Worm (Caenorhabditis elegans) whole organism, young adult: ENCODE results near the gene gen-1.

Source experiments
- B0336.3 ChIP-seq: fragments of 200-800 bp; sonication (Bioruptor generic); IDR thresholded peaks from 2 replicates; pipeline ENCODE4 v1.3.6; 2022; ENCODE audit warnings: missing genetic modification characterization, missing compliant biosample characterization
- C17E4.6 ChIP-seq: fragments of 200-800 bp; sonication (Bioruptor generic); IDR thresholded peaks from 2 replicates; pipeline ENCODE4 v1.3.6; 2022; ENCODE audit warnings: missing genetic modification reagents, missing genetic modification characterization, missing compliant biosample characterization
- F10E7.11 ChIP-seq: sonication (generic microtip); optimal IDR thresholded peaks from 2 replicates; lab custom pipeline; 2017; ENCODE audit warnings: mild to moderate bottlenecking, missing genetic modification characterization, moderate library complexity, missing compliant biosample characterization
- F23B12.7 ChIP-seq: sonication (generic microtip); optimal IDR thresholded peaks from 2 replicates; lab custom pipeline; 2017; ENCODE audit warnings: missing genetic modification characterization, mild to moderate bottlenecking, missing compliant biosample characterization, antibody characterized with exemption, moderate library complexity; ENCODE audit not compliant: insufficient read depth
- F33H1.4 ChIP-seq: fragments of 200-800 bp; sonication (Bioruptor generic); IDR thresholded peaks from 2 replicates; pipeline ENCODE4 v1.3.6; 2022; ENCODE audit warnings: missing genetic modification reagents, missing genetic modification characterization, missing compliant biosample characterization
- F37B4.10 ChIP-seq: fragments of 200-800 bp; sonication (Bioruptor generic); IDR thresholded peaks from 2 replicates; pipeline ENCODE4 v1.3.6; 2022; ENCODE audit warnings: missing genetic modification characterization, missing compliant biosample characterization
- F39B2.1 ChIP-seq: fragments of 200-800 bp; sonication (Bioruptor generic); IDR thresholded peaks from 2 replicates; pipeline ENCODE4 v1.3.6; 2022; ENCODE audit warnings: missing genetic modification reagents, missing genetic modification characterization, missing compliant biosample characterization
- K11D2.4 ChIP-seq: fragments of 200-800 bp; sonication (Bioruptor generic); IDR thresholded peaks from 2 replicates; pipeline ENCODE4 v1.3.6; 2022; ENCODE audit warnings: missing genetic modification reagents, missing genetic modification characterization, missing compliant biosample characterization
- Y56A3A.18 ChIP-seq: fragments of 200-800 bp; sonication (Bioruptor generic); IDR thresholded peaks from 2 replicates; pipeline ENCODE4 v1.3.6; 2022; ENCODE audit warnings: missing genetic modification reagents, missing genetic modification characterization, missing compliant biosample characterization
- Y79H2A.3 ChIP-seq: fragments of 200-800 bp; sonication (Bioruptor generic); conservative IDR thresholded peaks from 2 replicates; pipeline ENCODE4 v1.3.6; 2022; ENCODE audit warnings: missing genetic modification reagents, missing genetic modification characterization, missing compliant biosample characterization
- Y95B8A.8 ChIP-seq: fragments of 200-800 bp; sonication (Bioruptor generic); IDR thresholded peaks from 2 replicates; pipeline ENCODE4 v1.3.6; 2022; ENCODE audit warnings: missing genetic modification reagents, missing genetic modification characterization, missing compliant biosample characterization
- ZK185.1 ChIP-seq: sonication (generic microtip); optimal IDR thresholded peaks from 2 replicates; lab custom pipeline; 2016; ENCODE audit warnings: mild to moderate bottlenecking, missing genetic modification characterization, missing compliant biosample characterization; ENCODE audit not compliant: poor library complexity, severe bottlenecking
- atf-7 ChIP-seq: sonication (generic microtip); optimal IDR thresholded peaks from 2 replicates; lab custom pipeline; 2017; ENCODE audit warnings: mild to moderate bottlenecking, missing genetic modification characterization, missing compliant biosample characterization
- athp-1 ChIP-seq: sonication (generic microtip); optimal IDR thresholded peaks from 2 replicates; lab custom pipeline; 2017; ENCODE audit warnings: mild to moderate bottlenecking, missing genetic modification characterization, missing compliant biosample characterization
- attf-6 ChIP-seq: fragments of 200-800 bp; sonication (Bioruptor generic); IDR thresholded peaks from 2 replicates; pipeline ENCODE4 v1.3.6; 2022; ENCODE audit warnings: missing genetic modification reagents, missing genetic modification characterization, missing compliant biosample characterization
- bed-1 ChIP-seq: fragments of 200-800 bp; sonication (Bioruptor generic); IDR thresholded peaks from 2 replicates; pipeline ENCODE4 v1.3.6; 2022; ENCODE audit warnings: missing genetic modification reagents, missing genetic modification characterization, missing compliant biosample characterization
- bed-2 ChIP-seq: fragments of 200-800 bp; sonication (Bioruptor generic); IDR thresholded peaks from 2 replicates; pipeline ENCODE4 v1.3.6; 2022; ENCODE audit warnings: missing genetic modification reagents, missing genetic modification characterization, missing compliant biosample characterization
- cebp-2 ChIP-seq: fragments of 200-800 bp; sonication (Bioruptor generic); IDR thresholded peaks from 2 replicates; pipeline ENCODE4 v1.3.6; 2022; ENCODE audit warnings: missing genetic modification characterization, missing compliant biosample characterization
- ceh-27 ChIP-seq: fragments of 200-800 bp; sonication (Bioruptor generic); optimal IDR thresholded peaks from 2 replicates; lab custom pipeline; 2018; ENCODE audit warnings: mild to moderate bottlenecking, missing genetic modification characterization, moderate library complexity, missing compliant biosample characterization
- ceh-79 ChIP-seq: sonication (generic microtip); optimal IDR thresholded peaks from 2 replicates; lab custom pipeline; 2017; ENCODE audit warnings: mild to moderate bottlenecking, missing genetic modification characterization, missing compliant biosample characterization
- egl-44 ChIP-seq: fragments of 200-800 bp; sonication (Bioruptor generic); IDR thresholded peaks from 2 replicates; pipeline ENCODE4 v1.3.6; 2022; ENCODE audit warnings: missing genetic modification reagents, missing genetic modification characterization, missing compliant biosample characterization
- gei-17 ChIP-seq: fragments of 200-800 bp; sonication (Bioruptor generic); optimal IDR thresholded peaks from 2 replicates; lab custom pipeline; 2018; ENCODE audit warnings: mild to moderate bottlenecking, missing genetic modification characterization, missing compliant biosample characterization
- hlh-26 ChIP-seq: fragments of 200-800 bp; sonication (Bioruptor generic); conservative IDR thresholded peaks from 2 replicates; pipeline ENCODE4 v1.3.6; 2022; ENCODE audit warnings: missing genetic modification reagents, missing genetic modification characterization, missing compliant biosample characterization
- hmg-1.2 ChIP-seq: fragments of 200-800 bp; sonication (Bioruptor generic); IDR thresholded peaks from 2 replicates; pipeline ENCODE4 v1.3.6; 2022; ENCODE audit warnings: missing genetic modification reagents, missing genetic modification characterization, missing compliant biosample characterization
- let-526 ChIP-seq: fragments of 200-800 bp; sonication (Bioruptor generic); IDR thresholded peaks from 2 replicates; pipeline ENCODE4 v1.3.6; 2022; ENCODE audit warnings: missing genetic modification reagents, missing genetic modification characterization, missing compliant biosample characterization
- let-607 ChIP-seq, 2 experiments: fragments of 200-800 bp in 1 of 2; sonication (Bioruptor generic) in 1 of 2; sonication (generic microtip) in 1 of 2; optimal IDR thresholded peaks; 2 replicates each; lab custom pipeline; 2016 to 2018; ENCODE audit warnings: mild to moderate bottlenecking in 2 of 2, missing compliant biosample characterization in 2 of 2, missing genetic modification characterization in 2 of 2, moderate library complexity in 2 of 2, missing genotype in 1 of 2
- lin-54 ChIP-seq: fragments of 200-800 bp; sonication (Bioruptor generic); optimal IDR thresholded peaks from 2 replicates; lab custom pipeline; 2018; ENCODE audit warnings: mild to moderate bottlenecking, missing genetic modification characterization, missing compliant biosample characterization
- lir-1 ChIP-seq: fragments of 200-800 bp; sonication (Bioruptor generic); conservative IDR thresholded peaks from 2 replicates; pipeline ENCODE4 v1.3.6; 2022; ENCODE audit warnings: missing genetic modification reagents, missing genetic modification characterization, missing compliant biosample characterization
- lsy-27 ChIP-seq: sonication (generic microtip); optimal IDR thresholded peaks from 2 replicates; lab custom pipeline; 2017; ENCODE audit warnings: missing genetic modification characterization, mild to moderate bottlenecking, missing compliant biosample characterization, antibody characterized with exemption, missing genotype, borderline replicate concordance; ENCODE audit not compliant: insufficient read depth
- madf-3 ChIP-seq: fragments of 200-800 bp; sonication (Bioruptor generic); IDR thresholded peaks from 2 replicates; pipeline ENCODE4 v1.3.6; 2022; ENCODE audit warnings: missing genetic modification reagents, missing genetic modification characterization, missing compliant biosample characterization
- madf-6 ChIP-seq: fragments of 200-800 bp; sonication (Bioruptor generic); IDR thresholded peaks from 2 replicates; pipeline ENCODE4 v1.3.6; 2022; ENCODE audit warnings: missing genetic modification reagents, missing genetic modification characterization, missing compliant biosample characterization
- nfya-2 ChIP-seq: fragments of 200-800 bp; sonication (Bioruptor generic); IDR thresholded peaks from 2 replicates; pipeline ENCODE4 v1.3.6; 2022; ENCODE audit warnings: missing genetic modification reagents, missing genetic modification characterization, missing compliant biosample characterization
- nhr-80 ChIP-seq: sonication (generic microtip); optimal IDR thresholded peaks from 2 replicates; lab custom pipeline; 2016; ENCODE audit warnings: missing genetic modification characterization, missing compliant biosample characterization
- nhr-90 ChIP-seq: sonication (generic microtip); optimal IDR thresholded peaks from 2 replicates; lab custom pipeline; 2016; ENCODE audit warnings: missing genotype, mild to moderate bottlenecking, missing genetic modification characterization, missing compliant biosample characterization
- pha-4 ChIP-seq: fragments of 150-350 bp; sonication (generic microtip); optimal IDR thresholded peaks from 2 replicates; lab custom pipeline; 2014; ENCODE audit warnings: missing biosample characterization, missing genetic modification reagents, missing genetic modification characterization
- rec-8 ChIP-seq, 2 experiments: sonication (generic microtip); optimal IDR thresholded peaks; 2 replicates each; lab custom pipeline; 2016; ENCODE audit warnings: mild to moderate bottlenecking in 2 of 2, missing genetic modification characterization in 2 of 2, missing genetic modification reagents in 2 of 2, missing genotype in 2 of 2, missing biosample characterization in 1 of 2, missing compliant biosample characterization in 1 of 2, moderate library complexity in 1 of 2
- repo-1 ChIP-seq: sonication (generic microtip); optimal IDR thresholded peaks from 2 replicates; lab custom pipeline; 2017; ENCODE audit warnings: mild to moderate bottlenecking, missing genetic modification characterization, missing compliant biosample characterization
- snpc-1.1 ChIP-seq: sonication (generic microtip); optimal IDR thresholded peaks from 2 replicates; lab custom pipeline; 2017; ENCODE audit warnings: missing genetic modification characterization, mild to moderate bottlenecking, missing compliant biosample characterization, antibody characterized with exemption, moderate library complexity, missing genotype, missing genetic modification reagents; ENCODE audit not compliant: insufficient read depth
- somi-1 ChIP-seq: fragments of 200-800 bp; sonication (Bioruptor generic); optimal IDR thresholded peaks from 2 replicates; lab custom pipeline; 2018; ENCODE audit warnings: mild to moderate bottlenecking, missing genetic modification characterization, missing compliant biosample characterization
- tbp1 ChIP-seq: fragments of 200-800 bp; sonication (Bioruptor generic); optimal IDR thresholded peaks from 2 replicates; lab custom pipeline; 2018; ENCODE audit warnings: mild to moderate bottlenecking, missing genetic modification characterization, missing compliant biosample characterization
- unc-130 ChIP-seq: sonication (generic microtip); optimal IDR thresholded peaks from 2 replicates; lab custom pipeline; 2016; ENCODE audit warnings: missing genetic modification reagents, missing genetic modification characterization, missing compliant biosample characterization
- ztf-22 ChIP-seq: fragments of 200-800 bp; sonication (Bioruptor generic); optimal IDR thresholded peaks from 2 replicates; lab custom pipeline; 2018; ENCODE audit warnings: mild to moderate bottlenecking, missing genetic modification characterization, moderate library complexity, missing compliant biosample characterization
- ztf-3 ChIP-seq: fragments of 200-800 bp; sonication (Bioruptor generic); optimal IDR thresholded peaks from 2 replicates; lab custom pipeline; 2018; ENCODE audit warnings: mild to moderate bottlenecking, missing genetic modification characterization, missing compliant biosample characterization
- ztf-6 ChIP-seq: fragments of 200-800 bp; sonication (Bioruptor generic); IDR thresholded peaks from 2 replicates; pipeline ENCODE4 v1.3.6; 2022; ENCODE audit warnings: missing genetic modification reagents, missing genetic modification characterization, missing compliant biosample characterization

gen-1 gene

ce11 chrIII:6280070-6280596 lies 32.2 kb upstream of the gen-1 start, which contains the start of gene hmg-1.2 (continued):
- peak; percentile 12 for TF ChIP-seq ztf-22 (GFP tag; lab: Kevin White, UChicago)
- peak; percentile 47 for TF ChIP-seq somi-1 (GFP tag; lab: Kevin White, UChicago)
- peak; percentile 67 for TF ChIP-seq gei-17 (GFP tag; lab: Kevin White, UChicago)
- TF ChIP-seq madf-6 (GFP tag; lab: Robert Waterston, UW), result peak; percentile 38; the same call in 1 of the 2 replicates
- peak; percentile 85 for TF ChIP-seq B0336.3 (GFP tag; lab: Robert Waterston, UW)
- TF ChIP-seq hlh-26 (GFP tag; lab: Robert Waterston, UW), result no peak
- peak; percentile 74 for TF ChIP-seq nhr-80 (tag; lab: Kevin White, UChicago)
- TF ChIP-seq repo-1 (tag; lab: Kevin White, UChicago), result peak; percentile 73
- TF ChIP-seq bed-1 (GFP tag; lab: Robert Waterston, UW), result no peak
- TF ChIP-seq Y56A3A.18 (GFP tag; lab: Robert Waterston, UW), result no peak
- TF ChIP-seq ZK185.1 (tag; lab: Kevin White, UChicago), result peak; percentile 76
- TF ChIP-seq pha-4, result peak; percentile 25

ce11 chrIII:6279453-6279852 lies 31.5 kb upstream of the gen-1 start:
- no peak for TF ChIP-seq ceh-79 (tag; lab: Kevin White, UChicago)
- no peak for TF ChIP-seq K11D2.4 (GFP tag; lab: Robert Waterston, UW)
- no peak for TF ChIP-seq F23B12.7 (tag; lab: Kevin White, UChicago)
- no peak for TF ChIP-seq lir-1 (GFP tag; lab: Robert Waterston, UW)
- TF ChIP-seq hmg-1.2 (GFP tag; lab: Robert Waterston, UW), result peak; percentile 20; the same call in 1 of the 2 replicates
- TF ChIP-seq tbp1, result no peak
- peak; percentile 3 for TF ChIP-seq atf-7 (tag; lab: Kevin White, UChicago)
- TF ChIP-seq somi-1 (GFP tag; lab: Kevin White, UChicago), result no peak
- TF ChIP-seq unc-130 (GFP tag; lab: Kevin White, UChicago), result no peak
- no peak for TF ChIP-seq bed-2 (GFP tag; lab: Robert Waterston, UW)
- no peak for TF ChIP-seq Y95B8A.8 (GFP tag; lab: Robert Waterston, UW)
- no peak for TF ChIP-seq snpc-1.1 (tag; lab: Kevin White, UChicago)
- no peak for TF ChIP-seq let-526 (GFP tag; lab: Robert Waterston, UW)

- TF ChIP-seq F37B4.10 (no peak), F39B2.1 (GFP tag; lab: Robert Waterston, UW) (no peak), athp-1 (tag; lab: Kevin White, UChicago) (peak; percentile 36), F33H1.4 (GFP tag; lab: Robert Waterston, UW) (peak; percentile 47), Y79H2A.3 (GFP tag; lab: Robert Waterston, UW) (no peak), let-607 (tag; optimal IDR thresholded peaks at IDR 0.05; lab: Kevin White, UChicago) (no peak), ztf-6 (GFP tag; lab: Robert Waterston, UW) (no peak), rec-8 (tag; optimal IDR thresholded peaks at IDR 0.05; lab: Kevin White, UChicago) (no peak), cebp-2 (GFP tag; lab: Robert Waterston, UW) (no peak), C17E4.6 (GFP tag; lab: Robert Waterston, UW) (no peak), lsy-27 (tag; lab: Kevin White, UChicago) (no peak), ztf-3 (no peak), nfya-2 (GFP tag; lab: Robert Waterston, UW) (no peak), tbp1 (peak; percentile 38), madf-3 (GFP tag; lab: Robert Waterston, UW) (no peak), lin-54 (GFP tag; lab: Kevin White, UChicago) (peak; percentile 60), F10E7.11 (no peak), egl-44 (GFP tag; lab: Robert Waterston, UW) (no peak), ceh-27 (no peak), attf-6 (GFP tag; lab: Robert Waterston, UW) (no peak), nhr-90 (tag; lab: Kevin White, UChicago) (no peak), lir-1 (GFP tag; lab: Robert Waterston, UW) (no peak)
Observed at ce11 chrIII:6278301-6278827, 30.4 kb upstream of the gen-1 start, which contains the start of gene C18F10.7. Gene C18F10.7, minus strand, starts transcription at chrIII:6278351.
